Worm (Caenorhabditis elegans) whole organism, late embryonic: ENCODE data around the gene nas-31.

Experiments
- T23F11.4 ChIP-seq: fragments of 200-800 bp; sonication (Bioruptor generic); optimal IDR thresholded peaks from 2 replicates; lab custom pipeline; 2018; ENCODE audit warnings: mild to moderate bottlenecking, missing genetic modification characterization, missing compliant biosample characterization
- ceh-18 ChIP-seq: sonication (generic microtip); optimal IDR thresholded peaks from 2 replicates; lab custom pipeline; 2016; ENCODE audit warnings: missing genetic modification characterization, missing compliant biosample characterization
- ceh-22 ChIP-seq: sonication (generic microtip); optimal IDR thresholded peaks from 2 replicates; lab custom pipeline; 2017; ENCODE audit warnings: missing biosample characterization, missing genetic modification characterization
- dve-1 ChIP-seq: sonication (generic microtip); optimal IDR thresholded peaks from 2 replicates; lab custom pipeline; 2017; ENCODE audit warnings: antibody characterized with exemption, mild to moderate bottlenecking, missing genetic modification characterization, missing compliant biosample characterization
- elt-2 ChIP-seq: sonication (generic microtip); optimal IDR thresholded peaks from 2 replicates; lab custom pipeline; 2016; ENCODE audit warnings: missing genetic modification reagents, missing genetic modification characterization, missing compliant biosample characterization
- odd-2 ChIP-seq: sonication (generic microtip); optimal IDR thresholded peaks from 2 replicates; lab custom pipeline; 2017; ENCODE audit warnings: antibody characterized with exemption, mild to moderate bottlenecking, missing genetic modification characterization, missing compliant biosample characterization
- pha-2 ChIP-seq: sonication (generic microtip); optimal IDR thresholded peaks from 2 replicates; lab custom pipeline; 2017; ENCODE audit warnings: mild to moderate bottlenecking, missing genetic modification characterization, missing compliant biosample characterization
- pha-4 ChIP-seq: fragments of 150-350 bp; optimal IDR thresholded peaks from 2 replicates; lab custom pipeline; 2018; ENCODE audit warnings: missing biosample characterization, missing genetic modification reagents, missing genetic modification characterization
- pqm-1 ChIP-seq: sonication (generic microtip); optimal IDR thresholded peaks from 2 replicates; lab custom pipeline; 2016; ENCODE audit warnings: missing genetic modification characterization, missing compliant biosample characterization
- syd-9 ChIP-seq: sonication (generic microtip); optimal IDR thresholded peaks from 2 replicates; lab custom pipeline; 2016; ENCODE audit warnings: mild to moderate bottlenecking, missing genetic modification characterization, moderate library complexity, missing compliant biosample characterization
- tbx-2 ChIP-seq: sonication (generic microtip); optimal IDR thresholded peaks from 2 replicates; lab custom pipeline; 2016; ENCODE audit warnings: missing genetic modification characterization, missing compliant biosample characterization
- unc-55 ChIP-seq: sonication (generic microtip); optimal IDR thresholded peaks from 2 replicates; lab custom pipeline; 2017; ENCODE audit warnings: missing biosample characterization, missing genetic modification reagents, missing genetic modification characterization

DNA sequence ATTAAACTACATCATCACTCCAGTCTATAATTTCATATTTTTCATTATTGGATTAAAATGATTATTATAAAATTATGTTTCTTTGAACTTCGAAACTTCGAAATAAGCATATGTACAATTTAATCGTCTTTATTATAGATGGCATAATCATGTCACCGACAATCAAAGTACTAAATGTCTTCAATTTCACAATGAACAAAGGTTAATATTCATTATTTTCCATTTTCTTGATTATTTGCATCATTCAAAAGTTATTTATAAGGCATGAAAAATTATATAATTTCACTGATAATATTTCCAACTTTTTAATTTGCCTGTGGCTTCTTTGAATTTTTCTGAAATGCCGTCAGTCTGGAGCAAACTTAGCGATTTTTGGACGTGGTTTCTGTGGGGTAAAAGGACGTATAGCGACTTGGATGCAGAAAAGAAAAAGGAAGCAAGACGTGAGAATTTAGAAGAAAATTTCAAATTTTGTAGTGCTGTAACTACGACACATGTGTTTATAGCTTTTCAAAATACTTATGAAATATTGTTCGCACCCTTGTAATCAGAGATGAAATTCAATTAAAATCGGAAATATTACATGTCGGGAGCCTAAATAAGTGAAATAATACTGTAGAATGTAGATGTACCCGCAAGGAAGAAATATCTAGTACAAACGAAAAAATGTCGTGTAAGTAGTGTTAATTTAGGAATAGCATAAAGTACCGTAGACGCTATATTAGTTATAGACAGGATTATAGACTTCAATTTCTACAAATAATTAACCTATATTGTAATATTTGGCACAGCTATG, 34.2 kb upstream of the nas-31 start, which contains the start of gene F17C11.13:
- TF ChIP-seq ceh-18 (no peak), odd-2 (tag; lab: Kevin White, UChicago) (no peak), pqm-1 (tag; lab: Kevin White, UChicago) (no peak), dve-1 (no peak), ceh-22 (tag; lab: Kevin White, UChicago) (no peak), elt-2 (tag; lab: Kevin White, UChicago) (no peak), pha-2 (no peak), tbx-2 (tag; lab: Kevin White, UChicago) (no peak), syd-9 (tag; lab: Kevin White, UChicago) (no peak), pha-4 (tag; lab: Kevin White, UChicago) (no peak), T23F11.4 (GFP tag; lab: Kevin White, UChicago) (no peak), unc-55 (GFP tag; lab: Kevin White, UChicago) (no peak)
